Worm (Caenorhabditis elegans): Measurements from ENCODE around the gene F07C4.6.

DNA sequence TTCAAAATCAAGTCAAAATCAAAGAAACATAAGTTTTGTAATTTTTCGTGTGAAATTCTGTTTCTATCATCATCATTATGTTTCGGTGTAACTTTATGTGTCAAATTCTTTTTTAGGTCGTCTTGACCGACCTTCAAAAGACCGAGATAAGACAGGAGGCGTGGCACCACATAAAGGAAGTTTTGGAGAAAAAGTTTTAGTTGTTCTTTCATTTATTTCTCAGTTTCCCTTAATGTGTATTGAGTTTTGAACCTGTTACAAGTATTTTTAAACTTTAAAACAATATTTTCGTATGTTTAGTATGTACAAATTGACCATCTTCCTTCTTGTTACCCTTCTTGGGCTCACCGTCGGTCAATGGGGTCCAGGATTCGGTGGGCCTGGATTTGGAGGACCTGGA is 2.0 kb upstream of the F07C4.6 start, which contains the start of gene grsp-4:
- TF ChIP-seq fkh-3 (tag; optimal IDR thresholded peaks at IDR 0.05) (no peak), madf-3 (GFP tag; IDR thresholded peaks at IDR 0.05) (no peak), bed-2 (GFP tag; IDR thresholded peaks at IDR 0.05) (no peak), xnd-1 (tag; optimal IDR thresholded peaks at IDR 0.05) (no peak), rpc-1 (optimal IDR thresholded peaks at IDR 0.05) (no peak), rpc-1 (tag; optimal IDR thresholded peaks at IDR 0.05) (no peak), nhr-120 (GFP tag; IDR thresholded peaks at IDR 0.05) (no peak), T26A5.8 (tag; optimal IDR thresholded peaks at IDR 0.05) (no peak), hsf-1 (GFP tag; IDR thresholded peaks at IDR 0.05) (no peak)

Measured in whole organism, young adult.